Worm (Caenorhabditis elegans): Measurements from ENCODE around the gene srx-23.

DNA sequence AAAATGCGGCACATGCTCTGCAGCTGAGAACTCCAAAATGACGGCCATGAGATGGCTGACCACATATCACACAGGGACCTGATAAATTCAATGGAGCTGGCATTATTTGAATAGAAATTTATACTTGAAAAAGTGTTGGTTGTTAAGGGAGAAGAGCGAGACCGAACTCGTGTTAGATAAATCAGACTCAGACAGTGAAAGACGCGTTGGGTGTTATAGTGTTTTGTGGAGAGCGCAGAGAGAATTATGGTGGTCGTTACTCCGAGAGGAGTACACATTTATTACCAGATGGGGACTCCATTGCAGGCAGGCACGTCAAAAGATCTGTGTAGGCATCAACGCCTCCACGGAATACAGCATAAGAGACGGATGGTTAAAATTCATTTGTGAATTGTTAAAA is 39.4 kb upstream of the srx-23 start, which contains the start of gene nhr-190:
- no peak for TF ChIP-seq him-1 (tag; optimal IDR thresholded peaks at IDR 0.05)
- no peak for TF ChIP-seq dao-5 (tag; optimal IDR thresholded peaks at IDR 0.05)
